Fruit fly (Drosophila melanogaster) whole organism, embryonic: ENCODE results near the gene Pgant8.

Experiments
- B-H2 ChIP-seq: fragments of 200-800 bp; sonication (Bioruptor generic); optimal IDR thresholded peaks from 2 replicates; lab custom pipeline; 2018; ENCODE audit warnings: missing biosample characterization, mild to moderate bottlenecking, missing genetic modification characterization
- CG15479 ChIP-seq: fragments of 200-800 bp; sonication (Bioruptor generic); optimal IDR thresholded peaks from 3 replicates; lab custom pipeline; 2019; ENCODE audit warnings: missing biosample characterization, mild to moderate bottlenecking, missing genetic modification characterization, moderate library complexity
- CG9932 ChIP-seq: fragments of 200-800 bp; sonication (Bioruptor generic); IDR thresholded peaks from 2 replicates; pipeline ENCODE4 v1.3.6; 2022; ENCODE audit warnings: missing biosample characterization, missing genetic modification characterization
- Ets65A ChIP-seq: fragments of 200-800 bp; sonication (Bioruptor generic); peaks from one replicate; lab custom pipeline; 2016; ENCODE audit warnings: missing biosample characterization, missing genetic modification characterization
- Lpt ChIP-seq: fragments of >200 bp; optimal IDR thresholded peaks from 2 replicates; lab custom pipeline; 2018; ENCODE audit warnings: missing biosample characterization, missing genetic modification characterization
- cg ChIP-seq: fragments of 200-800 bp; sonication (Bioruptor generic); optimal IDR thresholded peaks from 3 replicates; lab custom pipeline; 2019; ENCODE audit warnings: missing biosample characterization, mild to moderate bottlenecking, missing genetic modification characterization, moderate library complexity
- dimm ChIP-seq: fragments of 200-800 bp; sonication (Bioruptor generic); IDR thresholded peaks from 2 replicates; pipeline ENCODE4 v1.3.6; 2022; ENCODE audit warnings: missing biosample characterization, missing genetic modification characterization
- gcm ChIP-seq: fragments of 200-800 bp; sonication (Bioruptor generic); optimal IDR thresholded peaks from 2 replicates; lab custom pipeline; 2019; ENCODE audit warnings: missing biosample characterization, mild to moderate bottlenecking, missing genetic modification characterization, moderate library complexity
- mirr ChIP-seq: fragments of 200-800 bp; sonication (Bioruptor generic); optimal IDR thresholded peaks from 3 replicates; lab custom pipeline; 2018; ENCODE audit warnings: missing biosample characterization, mild to moderate bottlenecking, missing genetic modification characterization

DNA sequence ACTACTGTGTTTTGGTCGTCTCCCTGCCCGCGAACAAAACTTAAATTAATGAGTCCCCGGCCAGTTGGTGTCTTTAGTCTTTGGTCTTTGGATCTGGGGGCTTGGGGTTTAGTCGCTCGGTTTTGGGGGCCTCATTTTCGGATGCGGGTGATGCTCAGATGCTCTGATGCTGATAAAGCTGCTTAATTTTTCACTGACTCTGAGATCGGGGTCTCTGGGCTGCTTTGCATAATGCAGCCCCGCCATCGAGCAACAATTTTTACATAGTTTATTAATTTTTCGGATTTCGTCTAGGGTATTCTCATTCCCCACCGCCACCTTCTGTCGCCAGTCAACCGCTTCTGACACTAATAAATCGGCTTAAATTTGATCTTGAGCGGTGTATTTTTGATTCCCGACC lies 18.5 kb downstream of the Pgant8 start:
- no peak for TF ChIP-seq cg (GFP tag; lab: Kevin White, UChicago)
- TF ChIP-seq gcm (GFP tag; lab: Kevin White, UChicago): no peak
- TF ChIP-seq CG15479 (GFP tag; lab: Kevin White, UChicago): no peak
- TF ChIP-seq Lpt (GFP tag; lab: Kevin White, UChicago): no peak
- no peak for TF ChIP-seq B-H2 (GFP tag; lab: Kevin White, UChicago)
- TF ChIP-seq dimm (GFP tag; lab: Robert Waterston, UW): no peak
- no peak for TF ChIP-seq CG9932 (GFP tag; lab: Robert Waterston, UW)
- TF ChIP-seq Ets65A: no peak
- TF ChIP-seq mirr (GFP tag; lab: Kevin White, UChicago): no peak
